Fruit fly (Drosophila melanogaster): Measurements from ENCODE around the gene lbl.
A peak's percentile ranks its signal among the peaks of the same experiment; 100 is the strongest.

The lbl gene

dm6 chr3R:21373403-21374326 is 60.3 kb downstream of the lbl start:
- peak; percentile 28 for TF ChIP-seq CG15710 (tag; optimal IDR thresholded peaks at IDR 0.05)
- peak; percentile 31; the same call in 1 of the 3 replicates for TF ChIP-seq CG4496 (GFP tag; IDR thresholded peaks at IDR 0.05)
- no peak for TF ChIP-seq CG17806 (tag; optimal IDR thresholded peaks at IDR 0.05)

dm6 chr3R:21368444-21368843 is 65.5 kb downstream of the lbl start:
- TF ChIP-seq CG34367 (tag; optimal IDR thresholded peaks at IDR 0.05) (no peak), Snoo (tag; optimal IDR thresholded peaks at IDR 0.05) (no peak), EcR (GFP tag; optimal IDR thresholded peaks at IDR 0.05) (no peak), Pif1A (GFP tag; optimal IDR thresholded peaks at IDR 0.05) (no peak), CG8159 (tag; optimal IDR thresholded peaks at IDR 0.05) (no peak), D1 (tag; optimal IDR thresholded peaks at IDR 0.05) (no peak), fd96Ca (GFP tag; IDR thresholded peaks at IDR 0.05) (no peak), gl (tag; optimal IDR thresholded peaks at IDR 0.05) (no peak), CG15710 (tag; optimal IDR thresholded peaks at IDR 0.05) (no peak)

- peak; percentile 90 for TF ChIP-seq CG17806 (tag; optimal IDR thresholded peaks at IDR 0.05)
- no peak; the same call in 2 of the 3 replicates for TF ChIP-seq fd96Ca (GFP tag; IDR thresholded peaks at IDR 0.05)
- peak; percentile 92 for TF ChIP-seq CG10348 (GFP tag; IDR thresholded peaks at IDR 0.05)
- peak; percentile 90 for TF ChIP-seq CG34367 (tag; optimal IDR thresholded peaks at IDR 0.05)
- no peak for TF ChIP-seq D1 (tag; optimal IDR thresholded peaks at IDR 0.05)
- TF ChIP-seq Snoo (tag; optimal IDR thresholded peaks at IDR 0.05) = peak; percentile 95
- TF ChIP-seq Pif1A (GFP tag; optimal IDR thresholded peaks at IDR 0.05) = no peak
- no peak for TF ChIP-seq CG14655 (GFP tag; optimal IDR thresholded peaks at IDR 0.05)
- no peak; the same call in 1 of the 2 replicates for TF ChIP-seq CG12605 (GFP tag; IDR thresholded peaks at IDR 0.05)
- TF ChIP-seq CG13204 (GFP tag; optimal IDR thresholded peaks at IDR 0.05) = no peak
- peak; percentile 97 for TF ChIP-seq CG15710 (tag; optimal IDR thresholded peaks at IDR 0.05)
- peak; percentile 84 for TF ChIP-seq rn (GFP tag; IDR thresholded peaks at IDR 0.05)
- TF ChIP-seq CG8301 (tag; optimal IDR thresholded peaks at IDR 0.05) = peak; percentile 93
- TF ChIP-seq CG32121 (GFP tag; IDR thresholded peaks at IDR 0.05) = peak; percentile 91
- TF ChIP-seq Pif1B (GFP tag; optimal IDR thresholded peaks at IDR 0.05) = peak; percentile 92
- peak; percentile 94 for TF ChIP-seq CG4496 (GFP tag; IDR thresholded peaks at IDR 0.05)
- peak; percentile 94 for TF ChIP-seq CG9948 (tag; optimal IDR thresholded peaks at IDR 0.05)
- peak; percentile 96 for TF ChIP-seq CG8159 (tag; optimal IDR thresholded peaks at IDR 0.05)
- TF ChIP-seq Ets98B (GFP tag; IDR thresholded peaks at IDR 0.05) = peak; percentile 89
- TF ChIP-seq gl (tag; optimal IDR thresholded peaks at IDR 0.05) = peak; percentile 82
- peak; percentile 13 for TF ChIP-seq EcR (GFP tag; optimal IDR thresholded peaks at IDR 0.05)
These were observed 68.7 kb downstream of the lbl start for dm6 chr3R:21365262-21365661.

dm6 chr3R:21360192-21360535 is 73.8 kb downstream of the lbl start:
- TF ChIP-seq rn (GFP tag; IDR thresholded peaks at IDR 0.05) (no peak), CG34367 (tag; optimal IDR thresholded peaks at IDR 0.05) (no peak), Pif1B (GFP tag; optimal IDR thresholded peaks at IDR 0.05) (no peak), CG32121 (GFP tag; IDR thresholded peaks at IDR 0.05) (no peak), Snoo (tag; optimal IDR thresholded peaks at IDR 0.05) (no peak), CG8301 (tag; optimal IDR thresholded peaks at IDR 0.05) (no peak), D1 (tag; optimal IDR thresholded peaks at IDR 0.05) (no peak), CG15710 (tag; optimal IDR thresholded peaks at IDR 0.05) (no peak), CG14655 (GFP tag; optimal IDR thresholded peaks at IDR 0.05) (no peak), CG17806 (tag; optimal IDR thresholded peaks at IDR 0.05) (no peak), Ets98B (GFP tag; IDR thresholded peaks at IDR 0.05) (no peak), CG12605 (GFP tag; IDR thresholded peaks at IDR 0.05) (no peak), Pif1A (GFP tag; optimal IDR thresholded peaks at IDR 0.05) (no peak), CG10348 (GFP tag; IDR thresholded peaks at IDR 0.05) (no peak), gl (tag; optimal IDR thresholded peaks at IDR 0.05) (no peak), CG8159 (tag; optimal IDR thresholded peaks at IDR 0.05) (no peak), fd96Ca (GFP tag; IDR thresholded peaks at IDR 0.05) (no peak), CG9948 (tag; optimal IDR thresholded peaks at IDR 0.05) (no peak), EcR (GFP tag; optimal IDR thresholded peaks at IDR 0.05) (no peak), CG13204 (GFP tag; optimal IDR thresholded peaks at IDR 0.05) (no peak)
